Worm (Caenorhabditis elegans): Measurements from ENCODE around the gene F55G7.5.

The F55G7.5 gene

DNA sequence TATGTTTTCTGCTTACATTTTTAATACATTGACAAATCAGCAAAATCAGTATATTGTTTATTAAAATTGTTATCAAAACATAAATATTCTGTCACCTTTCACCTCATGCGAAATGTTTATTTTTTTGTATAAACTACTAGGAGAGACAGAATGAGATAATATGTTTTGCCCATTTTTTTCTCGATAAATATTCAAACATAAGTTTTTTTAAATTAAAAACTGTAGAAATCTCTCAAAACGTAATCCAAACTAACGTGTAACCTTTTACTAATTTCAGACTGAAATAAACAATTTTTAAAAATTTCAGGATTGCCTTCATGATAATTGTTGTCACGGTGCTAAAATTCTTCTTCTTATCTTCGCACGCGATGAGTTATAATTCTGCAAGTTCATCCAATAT is 18.5 kb upstream of the F55G7.5 start, which contains the start of gene T08D10.5 (continued):
- TF ChIP-seq jun-1 (tag; optimal IDR thresholded peaks at IDR 0.05) = no peak
- TF ChIP-seq ceh-82 (tag; optimal IDR thresholded peaks at IDR 0.05) = no peak

ce11 chrX:11955125-11955524 is 16.4 kb upstream of the F55G7.5 start, which contains the start of gene T08D10.3:
T08D10.3 (plus strand) TSS chrX:11955425.
- TF ChIP-seq nhr-77 (tag; optimal IDR thresholded peaks at IDR 0.05) (no peak), attf-4 (tag; optimal IDR thresholded peaks at IDR 0.05) (no peak), Y75B8A.6 (GFP tag; IDR thresholded peaks at IDR 0.05) (no peak), spr-3 (GFP tag; optimal IDR thresholded peaks at IDR 0.05) (no peak), lin-15B (tag; optimal IDR thresholded peaks at IDR 0.05) (no peak), spr-1 (tag; optimal IDR thresholded peaks at IDR 0.05) (no peak), mes-2 (tag; optimal IDR thresholded peaks at IDR 0.05; ENCODE audit: poor library complexity, severe bottlenecking) (no peak), ctbp-1 (GFP tag; IDR thresholded peaks at IDR 0.05) (no peak), fkh-10 (GFP tag; optimal IDR thresholded peaks at IDR 0.05) (no peak), duxl-1 (tag; optimal IDR thresholded peaks at IDR 0.05; ENCODE audit: poor library complexity) (no peak), pha-4 (GFP tag; IDR thresholded peaks at IDR 0.05) (no peak), pha-4 (tag; optimal IDR thresholded peaks at IDR 0.05) (no peak), nhr-41 (GFP tag; IDR thresholded peaks at IDR 0.05) (no peak), nhr-25 (tag; optimal IDR thresholded peaks at IDR 0.05; ENCODE audit: borderline replicate concordance, insufficient read depth) (no peak), tra-1 (GFP tag; IDR thresholded peaks at IDR 0.05) (no peak), F37D6.2 (tag; optimal IDR thresholded peaks at IDR 0.05) (no peak), fos-1 (tag; optimal IDR thresholded peaks at IDR 0.05) (no peak), mxl-2 (GFP tag; conservative IDR thresholded peaks at IDR 0.05) (no peak), lsy-2 (tag; optimal IDR thresholded peaks at IDR 0.05) (no peak)

- TF ChIP-seq F49E8.2 (tag; optimal IDR thresholded peaks at IDR 0.05; ENCODE audit: borderline replicate concordance) = no peak
- TF ChIP-seq unc-62 (GFP tag; optimal IDR thresholded peaks at IDR 0.05 in 1 of 2) = peak in 1 of 2 experiments; percentile 8
- no peak for TF ChIP-seq unc-62 (tag; optimal IDR thresholded peaks at IDR 0.05)
Observed at ce11 chrX:11953229-11953628, 14.5 kb upstream of the F55G7.5 start, which contains the start of gene T08D10.4. T08D10.4 (minus strand) TSS chrX:11953329.

- TF ChIP-seq ctbp-1 (GFP tag; IDR thresholded peaks at IDR 0.05) (no peak), ZK546.5 (tag; optimal IDR thresholded peaks at IDR 0.05) (no peak), mdl-1 (tag; optimal IDR thresholded peaks at IDR 0.05) (no peak), set-16 (GFP tag; IDR thresholded peaks at IDR 0.05) (no peak), unc-62 (GFP tag; optimal IDR thresholded peaks at IDR 0.05 in 1 of 2) (peak in 1 of 2 experiments; percentile 94), unc-62 (tag; optimal IDR thresholded peaks at IDR 0.05) (no peak), ceh-62 (tag; optimal IDR thresholded peaks at IDR 0.05) (no peak)
Observed at ce11 chrX:11952129-11952528, 13.4 kb upstream of the F55G7.5 start.

DNA sequence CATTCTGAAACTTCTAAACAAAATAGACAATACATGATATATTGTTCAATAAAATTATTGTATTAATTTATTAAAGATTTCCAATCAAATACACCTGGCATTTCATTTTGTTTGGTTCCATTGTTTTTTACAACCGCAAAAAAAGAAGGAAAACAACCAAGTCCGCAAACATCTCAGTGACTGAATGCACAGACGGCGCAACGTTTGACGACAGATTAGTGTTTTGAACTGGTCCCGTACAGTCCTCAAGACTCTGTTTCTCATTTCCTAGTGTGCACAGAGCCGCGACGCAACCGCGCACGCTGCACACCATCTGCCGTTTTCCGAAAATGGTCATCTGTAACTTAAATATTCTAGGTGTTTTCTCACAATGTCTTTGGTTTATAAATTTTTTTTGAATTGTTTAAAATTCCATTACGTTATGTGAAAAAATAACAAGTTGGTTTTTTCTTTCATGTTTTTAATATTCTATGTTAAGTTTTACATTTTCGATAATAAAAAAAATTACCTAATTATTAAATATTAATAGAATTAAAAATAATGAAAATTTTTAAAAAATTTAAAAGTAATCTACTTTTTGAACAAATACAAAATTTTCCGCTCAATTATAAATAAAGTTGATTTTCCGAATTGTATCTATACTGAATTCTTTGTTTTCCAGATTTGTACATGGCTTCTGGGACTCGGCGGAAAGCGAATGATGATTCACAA is 9.6 kb upstream of the F55G7.5 start, which contains the start of gene lsd-1:
lsd-1 (plus strand) TSS at position 661 of the 711 bp plus-strand sequence.
- peak; percentile 28 for TF ChIP-seq rbr-2 (tag; optimal IDR thresholded peaks at IDR 0.05)
- TF ChIP-seq daf-16 (GFP tag; optimal IDR thresholded peaks at IDR 0.05) = no peak
- peak; percentile 39 for TF ChIP-seq daf-16 (tag; optimal IDR thresholded peaks at IDR 0.05)
- TF ChIP-seq unc-62 (GFP tag; optimal IDR thresholded peaks at IDR 0.05 in 1 of 2) = peak in 1 of 2 experiments; percentile 76
- no peak for TF ChIP-seq unc-62 (tag; optimal IDR thresholded peaks at IDR 0.05)
- TF ChIP-seq dve-1 (tag; optimal IDR thresholded peaks at IDR 0.05; ENCODE audit: insufficient read depth) = peak; percentile 42
- no peak for TF ChIP-seq lin-1 (GFP tag; IDR thresholded peaks at IDR 0.05)
- no peak for TF ChIP-seq ces-1 (GFP tag; optimal IDR thresholded peaks at IDR 0.05)
- no peak for TF ChIP-seq lin-38 (GFP tag; IDR thresholded peaks at IDR 0.05)
- no peak for TF ChIP-seq nhr-111 (GFP tag; optimal IDR thresholded peaks at IDR 0.05)
